Fruit fly (Drosophila melanogaster): ENCODE results near the gene CG5835.

CG5835 gene

dm6 chr3R:19153502-19153983 lies at the start of gene CG5835:
Gene CG5835, minus strand, starts transcription at chr3R:19153686.
- TF ChIP-seq noc (tag; optimal IDR thresholded peaks at IDR 0.05): peak; percentile 61

dm6 chr3R:19190020-19190419 lies 36.5 kb upstream of the CG5835 start:
- TF ChIP-seq noc (tag; optimal IDR thresholded peaks at IDR 0.05): no peak

- peak; percentile 61 for TF ChIP-seq noc (tag; optimal IDR thresholded peaks at IDR 0.05)
These were observed 34.2 kb upstream of the CG5835 start for dm6 chr3R:19187717-19188149.

dm6 chr3R:19182848-19183247 lies 29.4 kb upstream of the CG5835 start:
- no peak for TF ChIP-seq noc (tag; optimal IDR thresholded peaks at IDR 0.05)

- no peak for TF ChIP-seq noc (tag; optimal IDR thresholded peaks at IDR 0.05)
These were observed 27.7 kb upstream of the CG5835 start for dm6 chr3R:19181214-19181613.

- no peak for TF ChIP-seq noc (tag; optimal IDR thresholded peaks at IDR 0.05)
These were observed 26.9 kb upstream of the CG5835 start, which contains the start of the genes CG5555 and myd for dm6 chr3R:19180263-19180893. Gene CG5555, minus strand, starts transcription at chr3R:19180538. Gene myd, plus strand, starts transcription at chr3R:19180659.

- no peak for TF ChIP-seq noc (tag; optimal IDR thresholded peaks at IDR 0.05)
These were observed 23.2 kb upstream of the CG5835 start, which contains the start of gene CG14282 for dm6 chr3R:19176700-19177099. Gene CG14282, plus strand, starts transcription at chr3R:19177000.

- no peak for TF ChIP-seq noc (tag; optimal IDR thresholded peaks at IDR 0.05)
These were observed 21.0 kb upstream of the CG5835 start for dm6 chr3R:19174512-19174911.

dm6 chr3R:19167521-19167920 lies 14.0 kb upstream of the CG5835 start:
- TF ChIP-seq noc (tag; optimal IDR thresholded peaks at IDR 0.05): no peak

dm6 chr3R:19166077-19166778 lies 12.7 kb upstream of the CG5835 start:
- no peak for TF ChIP-seq noc (tag; optimal IDR thresholded peaks at IDR 0.05)

dm6 chr3R:19165620-19166055 lies 12.2 kb upstream of the CG5835 start:
- no peak for TF ChIP-seq noc (tag; optimal IDR thresholded peaks at IDR 0.05)

- no peak for TF ChIP-seq noc (tag; optimal IDR thresholded peaks at IDR 0.05)
These were observed 11.5 kb upstream of the CG5835 start for dm6 chr3R:19164873-19165456.

- peak; percentile 9 for TF ChIP-seq noc (tag; optimal IDR thresholded peaks at IDR 0.05)
These were observed 10.7 kb upstream of the CG5835 start, which contains the start of gene sqz for dm6 chr3R:19163972-19164819. Gene sqz, plus strand, starts transcription at chr3R:19164211.

dm6 chr3R:19162135-19162616 lies 8.7 kb upstream of the CG5835 start, which contains the start of the genes CG42359 and Nsun5:
Gene CG42359, minus strand, starts transcription at chr3R:19162300.
Gene Nsun5, minus strand, starts transcription at chr3R:19162300.
- peak; percentile 77 for TF ChIP-seq noc (tag; optimal IDR thresholded peaks at IDR 0.05)

dm6 chr3R:19159778-19160177 lies 6.3 kb upstream of the CG5835 start, which contains the start of gene CG11779:
Gene CG11779, minus strand, starts transcription at chr3R:19159878.
- no peak for TF ChIP-seq noc (tag; optimal IDR thresholded peaks at IDR 0.05)
